Worm (Caenorhabditis elegans) whole organism, late embryonic: ENCODE data around the gene C37C3.2.

ENCODE experiments used
- C38D4.7 ChIP-seq: fragments of 200-800 bp; sonication (Bioruptor generic); optimal IDR thresholded peaks from 2 replicates; lab custom pipeline; 2018; ENCODE audit warnings: mild to moderate bottlenecking, missing genetic modification characterization, moderate library complexity, missing compliant biosample characterization
- F13H6.1 ChIP-seq: sonication (generic microtip); optimal IDR thresholded peaks from 2 replicates; lab custom pipeline; 2016; ENCODE audit warnings: missing genetic modification characterization, missing compliant biosample characterization
- K02D7.2 ChIP-seq: sonication (generic microtip); optimal IDR thresholded peaks from 2 replicates; lab custom pipeline; 2017; ENCODE audit warnings: mild to moderate bottlenecking, missing genetic modification characterization, missing compliant biosample characterization
- K09A11.1 ChIP-seq: sonication (generic microtip); optimal IDR thresholded peaks from 2 replicates; lab custom pipeline; 2017; ENCODE audit warnings: antibody characterized with exemption, mild to moderate bottlenecking, missing genetic modification characterization, missing compliant biosample characterization; ENCODE audit not compliant: insufficient read depth
- T23F11.4 ChIP-seq: fragments of 200-800 bp; sonication (Bioruptor generic); optimal IDR thresholded peaks from 2 replicates; lab custom pipeline; 2018; ENCODE audit warnings: mild to moderate bottlenecking, missing genetic modification characterization, missing compliant biosample characterization
- Y22D7AL.16 ChIP-seq: sonication (generic microtip); optimal IDR thresholded peaks from 2 replicates; lab custom pipeline; 2016; ENCODE audit warnings: missing genetic modification characterization, missing compliant biosample characterization
- ahr-1 ChIP-seq: sonication (generic microtip); optimal IDR thresholded peaks from 2 replicates; lab custom pipeline; 2016; ENCODE audit warnings: missing genetic modification characterization, missing compliant biosample characterization
- ceh-19 ChIP-seq: fragments of 200-800 bp; sonication (Bioruptor generic); optimal IDR thresholded peaks from 2 replicates; lab custom pipeline; 2018; ENCODE audit warnings: mild to moderate bottlenecking, missing genetic modification characterization, missing compliant biosample characterization
- ceh-2 ChIP-seq: sonication (generic microtip); optimal IDR thresholded peaks from 2 replicates; lab custom pipeline; 2016; ENCODE audit warnings: missing genotype, missing genetic modification characterization, missing compliant biosample characterization
- ceh-45 ChIP-seq: fragments of 200-800 bp; sonication (Bioruptor generic); IDR thresholded peaks from 2 replicates; pipeline ENCODE4 v1.3.6; 2022; ENCODE audit warnings: missing genetic modification reagents, missing genetic modification characterization, missing compliant biosample characterization
- ceh-6 ChIP-seq: fragments of 200-800 bp; sonication (Bioruptor generic); optimal IDR thresholded peaks from 2 replicates; lab custom pipeline; 2018; ENCODE audit warnings: mild to moderate bottlenecking, missing genetic modification characterization, missing compliant biosample characterization
- ceh-9 ChIP-seq: sonication (generic microtip); optimal IDR thresholded peaks from 2 replicates; lab custom pipeline; 2016; ENCODE audit warnings: mild to moderate bottlenecking, missing genetic modification characterization, inconsistent platforms, missing compliant biosample characterization
- dve-1 ChIP-seq: sonication (generic microtip); optimal IDR thresholded peaks from 2 replicates; lab custom pipeline; 2017; ENCODE audit warnings: antibody characterized with exemption, mild to moderate bottlenecking, missing genetic modification characterization, missing compliant biosample characterization
- elt-2 ChIP-seq: sonication (generic microtip); optimal IDR thresholded peaks from 2 replicates; lab custom pipeline; 2016; ENCODE audit warnings: missing genetic modification reagents, missing genetic modification characterization, missing compliant biosample characterization
- elt-4 ChIP-seq: sonication (generic microtip); optimal IDR thresholded peaks from 2 replicates; lab custom pipeline; 2016; ENCODE audit warnings: missing genetic modification characterization, missing compliant biosample characterization
- fkh-10 ChIP-seq: fragments of 150-350 bp; optimal IDR thresholded peaks from 2 replicates; lab custom pipeline; 2014; ENCODE audit warnings: missing biosample characterization, missing genetic modification reagents, missing genetic modification characterization
- fkh-6 ChIP-seq: sonication (generic microtip); optimal IDR thresholded peaks from 2 replicates; lab custom pipeline; 2016; ENCODE audit warnings: missing genetic modification characterization, missing compliant biosample characterization
- gmeb-2 ChIP-seq: sonication (generic microtip); optimal IDR thresholded peaks from 2 replicates; lab custom pipeline; 2016; ENCODE audit warnings: missing genetic modification characterization, inconsistent platforms, missing compliant biosample characterization
- hlh-30 ChIP-seq: sonication (generic microtip); optimal IDR thresholded peaks from 2 replicates; lab custom pipeline; 2017; ENCODE audit warnings: antibody characterized with exemption, missing genetic modification characterization, missing compliant biosample characterization; ENCODE audit not compliant: insufficient read depth
- hlh-8 ChIP-seq: sonication (generic microtip); optimal IDR thresholded peaks from 2 replicates; lab custom pipeline; 2016; ENCODE audit warnings: missing genotype, missing genetic modification characterization, missing compliant biosample characterization
- lin-11 ChIP-seq: fragments of 200-800 bp; sonication (Bioruptor generic); optimal IDR thresholded peaks from 2 replicates; lab custom pipeline; 2018; ENCODE audit warnings: mild to moderate bottlenecking, missing genetic modification characterization, missing compliant biosample characterization
- madf-2 ChIP-seq: sonication (generic microtip); optimal IDR thresholded peaks from 2 replicates; lab custom pipeline; 2017; ENCODE audit warnings: missing genetic modification characterization, missing compliant biosample characterization
- nfya-1 ChIP-seq: sonication (generic microtip); optimal IDR thresholded peaks from 2 replicates; lab custom pipeline; 2017; ENCODE audit warnings: missing genetic modification characterization, mild to moderate bottlenecking, missing compliant biosample characterization, antibody characterized with exemption, moderate library complexity
- nhr-232 ChIP-seq: sonication (generic microtip); optimal IDR thresholded peaks from 2 replicates; lab custom pipeline; 2016; ENCODE audit warnings: missing genetic modification characterization, missing compliant biosample characterization
- pag-3 ChIP-seq: sonication (generic microtip); optimal IDR thresholded peaks from 2 replicates; lab custom pipeline; 2016; ENCODE audit warnings: missing compliant biosample characterization, missing genetic modification characterization, borderline replicate concordance
- pat-9 ChIP-seq: fragments of 200-800 bp; sonication (Bioruptor generic); optimal IDR thresholded peaks from 2 replicates; lab custom pipeline; 2018; ENCODE audit warnings: mild to moderate bottlenecking, missing genetic modification characterization, moderate library complexity, missing compliant biosample characterization
- pax-1 ChIP-seq: fragments of 150-350 bp; optimal IDR thresholded peaks from 2 replicates; lab custom pipeline; 2014; ENCODE audit warnings: missing biosample characterization, missing genetic modification characterization
- pha-2 ChIP-seq: sonication (generic microtip); optimal IDR thresholded peaks from 2 replicates; lab custom pipeline; 2017; ENCODE audit warnings: mild to moderate bottlenecking, missing genetic modification characterization, missing compliant biosample characterization
- pros-1 ChIP-seq: fragments of 150-350 bp; optimal IDR thresholded peaks from 2 replicates; lab custom pipeline; 2014; ENCODE audit warnings: missing biosample characterization, missing genetic modification reagents, missing genetic modification characterization
- sox-2 ChIP-seq: fragments of 200-800 bp; sonication (Bioruptor generic); IDR thresholded peaks from 2 replicates; pipeline ENCODE4 v1.3.6; 2022; ENCODE audit warnings: missing genetic modification reagents, missing genetic modification characterization, missing compliant biosample characterization
- tbx-7 ChIP-seq: sonication (generic microtip); optimal IDR thresholded peaks from 2 replicates; lab custom pipeline; 2016; ENCODE audit warnings: missing genotype, missing genetic modification characterization, missing compliant biosample characterization
- unc-3 ChIP-seq, 2 experiments: fragments of 200-800 bp in 1 of 2; sonication (Bioruptor generic) in 1 of 2; sonication (generic microtip) in 1 of 2; conservative IDR thresholded peaks in 1 of 2; optimal IDR thresholded peaks in 1 of 2; 2 replicates each; pipeline versions ENCODE4 v1.3.6 to Lab custom; 2016 to 2022; ENCODE audit warnings: missing compliant biosample characterization in 2 of 2, missing genetic modification characterization in 2 of 2, missing genetic modification reagents in 1 of 2
- zip-5 ChIP-seq: sonication (generic microtip); optimal IDR thresholded peaks from 2 replicates; lab custom pipeline; 2016; ENCODE audit warnings: missing genetic modification characterization, missing compliant biosample characterization
- ztf-16 ChIP-seq: sonication (generic microtip); optimal IDR thresholded peaks from 2 replicates; lab custom pipeline; 2017; ENCODE audit warnings: missing genetic modification characterization, missing compliant biosample characterization

C37C3.2 gene

DNA sequence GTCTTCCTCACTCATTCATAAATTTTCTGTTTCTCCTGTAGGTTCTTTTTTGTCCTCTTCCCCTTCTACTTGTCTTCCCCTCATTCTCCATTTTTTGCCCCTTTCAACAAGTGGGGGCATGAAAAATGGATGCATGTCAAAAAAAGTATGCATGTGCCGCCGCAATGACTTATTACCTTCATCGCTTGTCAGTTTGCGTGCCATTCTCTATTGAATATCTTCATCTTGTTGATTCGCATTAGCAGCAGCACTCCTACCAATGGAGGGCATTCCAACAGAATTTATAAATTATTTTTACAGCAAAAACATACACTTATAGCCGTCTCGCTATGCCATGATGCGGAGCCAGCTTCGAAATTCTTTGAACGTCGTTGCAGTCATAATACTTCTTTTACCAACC is 35.5 kb downstream of the C37C3.2 start, which contains the start of gene F40A3.1:
TSS of gene F40A3.1 (plus strand) at position 301 of the 400 bp plus-strand sequence.
- TF ChIP-seq T23F11.4 (GFP tag; lab: Kevin White, UChicago): no peak
- TF ChIP-seq elt-2: no peak
- no peak for TF ChIP-seq pag-3 (tag; lab: Kevin White, UChicago)
- TF ChIP-seq hlh-30 (tag; lab: Kevin White, UChicago): no peak
- TF ChIP-seq Y22D7AL.16 (tag; lab: Kevin White, UChicago): no peak
- TF ChIP-seq sox-2 (GFP tag; lab: Robert Waterston, UW): no peak
- no peak for TF ChIP-seq lin-11 (tag; lab: Kevin White, UChicago)
- no peak for TF ChIP-seq zip-5
- TF ChIP-seq gmeb-2 (tag; lab: Kevin White, UChicago): no peak
- TF ChIP-seq pax-1 (tag; lab: Kevin White, UChicago): no peak
- no peak for TF ChIP-seq unc-3 (GFP tag; conservative IDR thresholded peaks at IDR 0.05; lab: Robert Waterston, UW)
- TF ChIP-seq unc-3 (tag; optimal IDR thresholded peaks at IDR 0.05; lab: Kevin White, UChicago): no peak
- no peak for TF ChIP-seq ztf-16 (tag; lab: Kevin White, UChicago)
- TF ChIP-seq C38D4.7 (GFP tag; lab: Kevin White, UChicago): no peak
- TF ChIP-seq nfya-1 (tag; lab: Kevin White, UChicago): no peak
- TF ChIP-seq hlh-8 (tag; lab: Kevin White, UChicago): no peak

DNA sequence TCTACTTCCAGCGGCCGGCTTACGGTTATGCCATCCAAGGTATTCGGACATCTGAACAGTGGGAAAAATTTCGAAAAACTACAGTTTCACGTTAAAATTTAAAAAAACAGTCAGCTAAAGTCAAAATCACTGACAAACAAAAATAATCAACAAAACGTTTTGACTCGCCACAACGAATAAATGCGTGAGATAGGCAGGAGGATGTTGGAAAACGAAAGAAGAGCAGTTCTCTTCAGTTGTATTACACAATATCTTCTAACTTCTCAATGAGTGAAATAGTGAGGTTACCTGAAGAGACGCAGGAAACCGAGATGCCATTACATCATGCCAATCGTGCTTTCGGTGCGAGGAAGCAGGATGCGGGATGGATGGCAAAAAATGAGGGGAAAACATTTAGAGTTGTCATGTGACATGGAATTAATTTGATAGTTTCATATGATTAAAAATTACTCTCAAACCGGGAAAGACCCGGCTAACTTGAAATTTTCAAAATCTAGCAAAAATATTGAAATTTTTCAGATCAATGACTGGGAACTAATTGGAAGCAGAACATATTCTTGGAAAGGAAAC is 38.2 kb downstream of the C37C3.2 start, which contains the start of gene F40A3.6:
TSS of gene F40A3.6 (minus strand) at position 51 of the 570 bp plus-strand sequence.
- TF ChIP-seq ceh-19 (no peak), elt-2 (no peak), nfya-1 (tag; lab: Kevin White, UChicago) (no peak)

DNA sequence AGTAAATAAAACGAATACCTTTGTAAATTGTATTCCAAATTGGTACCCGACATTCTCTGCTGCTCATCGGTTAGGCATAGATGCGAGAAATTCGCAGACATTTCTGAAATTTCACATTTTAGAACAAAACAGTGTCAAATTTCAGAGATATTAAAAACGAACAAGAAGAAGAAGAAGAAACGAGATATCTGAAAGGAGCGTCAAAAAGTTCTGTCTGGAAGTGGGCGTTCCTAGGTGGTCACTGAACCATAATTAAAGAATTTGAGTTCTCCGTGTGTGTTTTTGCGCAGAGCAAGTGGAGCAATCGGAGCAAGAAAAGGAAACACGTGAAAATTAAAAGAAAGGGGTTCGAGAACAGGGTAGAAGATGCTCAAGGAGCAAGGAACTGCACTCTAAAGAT is 44.0 kb downstream of the C37C3.2 start, which contains the start of gene F40A3.7:
TSS of gene F40A3.7 (minus strand) at position 101 of the 400 bp plus-strand sequence.
- TF ChIP-seq ceh-2 (tag; lab: Kevin White, UChicago): no peak
- TF ChIP-seq ztf-16 (tag; lab: Kevin White, UChicago): no peak
- no peak for TF ChIP-seq elt-2
- no peak for TF ChIP-seq F13H6.1 (tag; lab: Kevin White, UChicago)
- no peak for TF ChIP-seq K02D7.2 (tag; lab: Kevin White, UChicago)
- no peak for TF ChIP-seq pat-9 (tag; lab: Kevin White, UChicago)
- TF ChIP-seq pag-3 (tag; lab: Kevin White, UChicago): no peak
- no peak for TF ChIP-seq madf-2 (tag; lab: Kevin White, UChicago)
- TF ChIP-seq fkh-10 (GFP tag; lab: Kevin White, UChicago): no peak
- TF ChIP-seq hlh-8 (tag; lab: Kevin White, UChicago): no peak
- TF ChIP-seq dve-1 (tag; lab: Kevin White, UChicago): no peak
- no peak for TF ChIP-seq fkh-6 (tag; lab: Kevin White, UChicago)
- TF ChIP-seq nfya-1 (tag; lab: Kevin White, UChicago): no peak
- TF ChIP-seq hlh-30 (tag; lab: Kevin White, UChicago): no peak
- TF ChIP-seq K09A11.1 (tag; lab: Kevin White, UChicago): no peak
- no peak for TF ChIP-seq ceh-9 (tag; lab: Kevin White, UChicago)
- TF ChIP-seq ceh-45: no peak
- no peak for TF ChIP-seq tbx-7 (tag; lab: Kevin White, UChicago)
- no peak for TF ChIP-seq ceh-6
- TF ChIP-seq ahr-1 (tag; lab: Kevin White, UChicago): no peak

DNA sequence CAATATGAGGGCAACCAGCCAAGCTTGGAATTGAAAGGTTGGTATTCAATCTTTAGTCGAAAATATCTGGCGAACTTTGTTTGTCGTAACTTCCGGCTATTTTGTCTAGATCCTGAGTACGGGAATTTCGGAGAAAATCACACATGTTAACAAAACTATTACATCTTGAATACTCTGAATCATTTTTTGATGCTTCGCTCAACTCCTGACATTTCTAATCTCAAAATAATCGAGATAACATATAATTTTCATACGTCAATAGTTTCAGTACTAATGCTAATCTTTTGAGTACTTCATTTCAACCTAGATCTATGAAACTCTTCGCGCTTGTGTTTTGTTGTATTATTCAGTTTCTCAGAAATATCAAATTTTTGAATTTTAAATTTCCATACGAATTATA is 45.5 kb downstream of the C37C3.2 start:
- no peak for TF ChIP-seq pha-2 (tag; lab: Kevin White, UChicago)
- TF ChIP-seq lin-11 (tag; lab: Kevin White, UChicago): no peak
- no peak for TF ChIP-seq pros-1 (tag; lab: Kevin White, UChicago)
- no peak for TF ChIP-seq elt-4
- TF ChIP-seq F13H6.1 (tag; lab: Kevin White, UChicago): no peak
- TF ChIP-seq nhr-232 (tag; lab: Kevin White, UChicago): no peak
- TF ChIP-seq pax-1 (tag; lab: Kevin White, UChicago): no peak
